Fruit fly (Drosophila melanogaster) whole organism, wandering third instar larva: ENCODE results near the gene CG8852.

ENCODE experiments used
- Abd-B ChIP-seq: fragments of >200 bp; optimal IDR thresholded peaks from 2 replicates; lab custom pipeline; 2017; ENCODE audit warnings: missing biosample characterization, missing genetic modification characterization
- CrebA ChIP-seq: fragments of 200-800 bp; sonication (Bioruptor generic); optimal IDR thresholded peaks from 2 replicates; lab custom pipeline; 2016; ENCODE audit warnings: missing biosample characterization, mild to moderate bottlenecking, missing genetic modification characterization, borderline replicate concordance
- OdsH ChIP-seq: fragments of 200-800 bp; sonication (Bioruptor generic); optimal IDR thresholded peaks from 2 replicates; lab custom pipeline; 2016; ENCODE audit warnings: missing biosample characterization, mild to moderate bottlenecking, missing genetic modification characterization
- Rel ChIP-seq, 2 experiments: fragments of 200-800 bp; sonication (Bioruptor generic) in 1 of 2; optimal IDR thresholded peaks; 2 replicates in 1 of 2; 3 replicates in 1 of 2; lab custom pipeline; 2016 to 2019; ENCODE audit warnings: mild to moderate bottlenecking in 2 of 2, missing biosample characterization in 2 of 2, missing genetic modification characterization in 2 of 2, moderate library complexity in 1 of 2
- dsf ChIP-seq: sonication (Bioruptor generic); optimal IDR thresholded peaks from 2 replicates; lab custom pipeline; 2016; ENCODE audit warnings: missing biosample characterization, missing genetic modification characterization, borderline replicate concordance
- ey ChIP-seq: fragments of 200-800 bp; sonication (Bioruptor generic); optimal IDR thresholded peaks from 2 replicates; lab custom pipeline; 2016; ENCODE audit warnings: missing biosample characterization, missing genetic modification characterization
- fru ChIP-seq: fragments of 200-800 bp; sonication (Bioruptor generic); optimal IDR thresholded peaks from 3 replicates; lab custom pipeline; 2016; ENCODE audit warnings: missing biosample characterization, mild to moderate bottlenecking, missing genetic modification characterization
- jim ChIP-seq: fragments of 175-275, 200-325 bp; sonication (Bioruptor generic); optimal IDR thresholded peaks from 2 replicates; lab custom pipeline; 2016; ENCODE audit warnings: missing biosample characterization, mild to moderate bottlenecking, missing genetic modification characterization
- pan ChIP-seq: fragments of >200 bp; optimal IDR thresholded peaks from 2 replicates; lab custom pipeline; 2017
- sv ChIP-seq: fragments of 200-800 bp; sonication (Bioruptor generic); optimal IDR thresholded peaks from 3 replicates; lab custom pipeline; 2016; ENCODE audit warnings: missing biosample characterization, missing genetic modification characterization
- usp ChIP-seq: fragments of >200 bp; optimal IDR thresholded peaks from 2 replicates; lab custom pipeline; 2017; ENCODE audit warnings: missing biosample characterization, missing genetic modification characterization
- woc ChIP-seq: sonication (Bioruptor generic); optimal IDR thresholded peaks from 2 replicates; lab custom pipeline; 2016; ENCODE audit warnings: missing biosample characterization, mild to moderate bottlenecking, missing genetic modification characterization

- TF ChIP-seq sv (GFP tag; lab: Kevin White, UChicago) (no peak), ey (GFP tag; lab: Kevin White, UChicago) (no peak), OdsH (no peak), CrebA (GFP tag; lab: Kevin White, UChicago) (no peak), pan (no peak), dsf (GFP tag; lab: Kevin White, UChicago) (no peak), Rel (GFP tag; optimal IDR thresholded peaks at IDR 0.05; lab: Kevin White, UChicago) (no peak), Rel (tag; optimal IDR thresholded peaks at IDR 0.05; lab: Kevin White, UChicago) (no peak), woc (GFP tag; lab: Kevin White, UChicago) (no peak), jim (GFP tag; lab: Kevin White, UChicago) (no peak), fru (GFP tag; lab: Kevin White, UChicago) (no peak), usp (no peak), Abd-B (no peak)
Measured at dm6 chr2L:3482712-3483111, 42.2 kb upstream of the CG8852 start.
